Fruit fly (Drosophila melanogaster) whole organism, embryonic: ENCODE data around the gene HIPP1.

ENCODE experiments used
- Ada2b ChIP-seq: fragments of 200-800 bp; sonication (Bioruptor generic); IDR thresholded peaks from 2 replicates; pipeline ENCODE4 v1.3.6; 2022; ENCODE audit warnings: missing biosample characterization, missing genetic modification characterization
- Asciz ChIP-seq: fragments of 200-800 bp; sonication (Bioruptor generic); optimal IDR thresholded peaks from 2 replicates; lab custom pipeline; 2017; ENCODE audit warnings: missing biosample characterization, mild to moderate bottlenecking, missing genetic modification characterization, missing genetic modification reagents
- Blimp-1 ChIP-seq: fragments of 200-800 bp; sonication (Bioruptor generic); optimal IDR thresholded peaks from 3 replicates; lab custom pipeline; 2018; ENCODE audit warnings: missing biosample characterization, missing genetic modification characterization, mild to moderate bottlenecking, moderate library complexity, missing genetic modification reagents
- BtbVII ChIP-seq: fragments of 200-800 bp; sonication (Bioruptor generic); optimal IDR thresholded peaks from 3 replicates; lab custom pipeline; 2017; ENCODE audit warnings: missing biosample characterization, mild to moderate bottlenecking, missing genetic modification characterization
- CG10979 ChIP-seq: fragments of 200-800 bp; sonication (Bioruptor generic); optimal IDR thresholded peaks from 2 replicates; lab custom pipeline; 2018; ENCODE audit warnings: missing biosample characterization, mild to moderate bottlenecking, missing genetic modification characterization, moderate library complexity
- CG1792 ChIP-seq: fragments of 200-800 bp; sonication (Bioruptor generic); optimal IDR thresholded peaks from 2 replicates; lab custom pipeline; 2016; ENCODE audit warnings: missing biosample characterization, missing genetic modification characterization
- CG2712 ChIP-seq: fragments of 200-800 bp; optimal IDR thresholded peaks from 3 replicates; lab custom pipeline; 2019; ENCODE audit warnings: missing biosample characterization, mild to moderate bottlenecking, missing genetic modification characterization, moderate library complexity
- CG31365 ChIP-seq: fragments of 200-800 bp; sonication (Bioruptor generic); optimal IDR thresholded peaks from 2 replicates; lab custom pipeline; 2018; ENCODE audit warnings: missing biosample characterization, mild to moderate bottlenecking, missing genetic modification characterization
- CG32532 ChIP-seq: fragments of 200-800 bp; sonication (Bioruptor generic); IDR thresholded peaks from 2 replicates; pipeline ENCODE4 v1.3.6; 2022; ENCODE audit warnings: missing biosample characterization, missing genetic modification characterization
- CG3407 ChIP-seq: fragments of 200-800 bp; sonication (Bioruptor generic); optimal IDR thresholded peaks from 2 replicates; lab custom pipeline; 2018; ENCODE audit warnings: missing biosample characterization, mild to moderate bottlenecking, missing genetic modification characterization
- CG3995 ChIP-seq: fragments of 200-800 bp; sonication (Bioruptor generic); optimal IDR thresholded peaks from 3 replicates; lab custom pipeline; 2016; ENCODE audit warnings: missing biosample characterization, missing genetic modification characterization
- CG4424 ChIP-seq: fragments of 200-800 bp; sonication (Bioruptor generic); optimal IDR thresholded peaks from 3 replicates; lab custom pipeline; 2016; ENCODE audit warnings: missing biosample characterization, missing genetic modification characterization
- CG4730 ChIP-seq: fragments of 200-800 bp; sonication (Bioruptor generic); IDR thresholded peaks from 2 replicates; pipeline ENCODE4 v1.3.6; 2022; ENCODE audit warnings: missing biosample characterization, missing genetic modification characterization
- CG6654 ChIP-seq: fragments of 200-800 bp; sonication (Bioruptor generic); optimal IDR thresholded peaks from 2 replicates; lab custom pipeline; 2017; ENCODE audit warnings: missing biosample characterization, mild to moderate bottlenecking, missing genetic modification characterization
- CG7928 ChIP-seq: fragments of 200-800 bp; sonication (Bioruptor generic); optimal IDR thresholded peaks from 2 replicates; lab custom pipeline; 2017; ENCODE audit warnings: missing biosample characterization, mild to moderate bottlenecking, missing genetic modification characterization
- CG8388 ChIP-seq: fragments of 200-800 bp; sonication (Bioruptor generic); optimal IDR thresholded peaks from 2 replicates; lab custom pipeline; 2019; ENCODE audit warnings: missing biosample characterization, mild to moderate bottlenecking, missing genetic modification characterization, moderate library complexity
- CG8924 ChIP-seq: fragments of 200-800 bp; optimal IDR thresholded peaks from 3 replicates; lab custom pipeline; 2019; ENCODE audit warnings: missing biosample characterization, mild to moderate bottlenecking, missing genetic modification characterization, moderate library complexity
- CG9215 ChIP-seq: fragments of 200-800 bp; sonication (Bioruptor generic); IDR thresholded peaks from 2 replicates; pipeline ENCODE4 v1.3.6; 2022; ENCODE audit warnings: missing biosample characterization, missing genetic modification characterization
- CG9437 ChIP-seq: fragments of 200-800 bp; sonication (Bioruptor generic); optimal IDR thresholded peaks from 2 replicates; lab custom pipeline; 2018; ENCODE audit warnings: missing biosample characterization, mild to moderate bottlenecking, missing genetic modification characterization
- CG9727 ChIP-seq: fragments of 200-800 bp; sonication (Bioruptor generic); optimal IDR thresholded peaks from 3 replicates; lab custom pipeline; 2017; ENCODE audit warnings: missing biosample characterization, mild to moderate bottlenecking, missing genetic modification characterization
- GATAe ChIP-seq: fragments of 200-800 bp; sonication (Bioruptor generic); conservative IDR thresholded peaks from 2 replicates; pipeline ENCODE4 v1.3.6; 2022; ENCODE audit warnings: missing biosample characterization, missing genetic modification characterization
- HHEX ChIP-seq: fragments of 200-800 bp; sonication (Bioruptor generic); optimal IDR thresholded peaks from 3 replicates; lab custom pipeline; 2017; ENCODE audit warnings: missing biosample characterization, mild to moderate bottlenecking, missing genetic modification characterization, missing genetic modification reagents
- HLH4C ChIP-seq: fragments of 200-800 bp; sonication (Bioruptor generic); IDR thresholded peaks from 3 replicates; pipeline ENCODE4 v1.3.6; 2022; ENCODE audit warnings: missing biosample characterization, missing genetic modification characterization; ENCODE audit not compliant: partially characterized antibody
- HmgZ ChIP-seq: fragments of 200-800 bp; sonication (Bioruptor generic); optimal IDR thresholded peaks from 2 replicates; lab custom pipeline; 2018; ENCODE audit warnings: missing biosample characterization, mild to moderate bottlenecking, missing genetic modification characterization
- Meics ChIP-seq: fragments of 200-800 bp; sonication (Bioruptor generic); optimal IDR thresholded peaks from 2 replicates; lab custom pipeline; 2017; ENCODE audit warnings: missing biosample characterization, mild to moderate bottlenecking, missing genetic modification characterization
- NFAT ChIP-seq: fragments of 200-800 bp; sonication (Bioruptor generic); IDR thresholded peaks from 2 replicates; pipeline ENCODE4 v1.3.6; 2022; ENCODE audit warnings: missing biosample characterization, missing genetic modification characterization
- Pdp1 ChIP-seq, 2 experiments: fragments of 200-800 bp; sonication (Bioruptor generic); optimal IDR thresholded peaks; 3 replicates each; lab custom pipeline; 2016; ENCODE audit warnings: missing biosample characterization in 2 of 2, missing genetic modification characterization in 2 of 2, mild to moderate bottlenecking in 1 of 2, moderate library complexity in 1 of 2
- Ravus ChIP-seq: fragments of 200-800 bp; sonication (Bioruptor generic); IDR thresholded peaks from 2 replicates; pipeline ENCODE4 v1.3.6; 2022; ENCODE audit warnings: missing biosample characterization, missing genetic modification characterization
- Sox102F ChIP-seq: fragments of 200-800 bp; sonication (Bioruptor generic); optimal IDR thresholded peaks from 2 replicates; lab custom pipeline; 2018; ENCODE audit warnings: missing biosample characterization, mild to moderate bottlenecking, missing genetic modification characterization, moderate library complexity
- Trl ChIP-seq, 3 experiments: fragments of >200 bp in 2 of 3; fragments of 200-800 bp in 1 of 3; sonication (Bioruptor generic) in 1 of 3; optimal IDR thresholded peaks; 2 replicates in 1 of 3; 3 replicates in 2 of 3; lab custom pipeline; 2016 to 2017; ENCODE audit warnings: missing biosample characterization in 1 of 3, missing genetic modification characterization in 1 of 3
- bsh ChIP-seq, 2 experiments: fragments of 200-800 bp; sonication (Bioruptor generic); optimal IDR thresholded peaks; 2 replicates each; lab custom pipeline; 2017 to 2018; ENCODE audit warnings: mild to moderate bottlenecking in 2 of 2, missing biosample characterization in 2 of 2, missing genetic modification characterization in 2 of 2, moderate library complexity in 1 of 2
- cato ChIP-seq: fragments of 200-800 bp; sonication (Bioruptor generic); optimal IDR thresholded peaks from 2 replicates; lab custom pipeline; 2016; ENCODE audit warnings: missing biosample characterization, missing genetic modification characterization, borderline replicate concordance
- dmrt99B ChIP-seq: fragments of 200-800 bp; sonication (Bioruptor generic); optimal IDR thresholded peaks from 2 replicates; lab custom pipeline; 2018; ENCODE audit warnings: missing biosample characterization, mild to moderate bottlenecking, missing genetic modification characterization, moderate library complexity
- dysf ChIP-seq: fragments of 200-800 bp; sonication (Bioruptor generic); IDR thresholded peaks from 3 replicates; pipeline ENCODE4 v1.3.6; 2022; ENCODE audit warnings: missing biosample characterization, missing genetic modification characterization
- exex ChIP-seq: fragments of 200-800 bp; sonication (Bioruptor generic); optimal IDR thresholded peaks from 4 replicates; lab custom pipeline; 2018; ENCODE audit warnings: missing biosample characterization, mild to moderate bottlenecking, missing genetic modification characterization, moderate library complexity
- fu2 ChIP-seq: fragments of 200-800 bp; sonication (Bioruptor generic); optimal IDR thresholded peaks from 2 replicates; lab custom pipeline; 2016; ENCODE audit warnings: missing biosample characterization, missing genetic modification characterization
- gem ChIP-seq: fragments of 200-800 bp; sonication (Bioruptor generic); optimal IDR thresholded peaks from 2 replicates; lab custom pipeline; 2019; ENCODE audit warnings: missing biosample characterization, mild to moderate bottlenecking, missing genetic modification characterization, moderate library complexity
- grau ChIP-seq: fragments of 200-800 bp; optimal IDR thresholded peaks from 3 replicates; lab custom pipeline; 2019; ENCODE audit warnings: missing biosample characterization, mild to moderate bottlenecking, missing genetic modification characterization, moderate library complexity
- h ChIP-seq: fragments of >200 bp; optimal IDR thresholded peaks from 2 replicates; lab custom pipeline; 2017
- ham ChIP-seq: fragments of 200-800 bp; sonication (Bioruptor generic); IDR thresholded peaks from 2 replicates; pipeline ENCODE4 v1.3.6; 2022; ENCODE audit warnings: missing biosample characterization, missing genetic modification characterization
- lbe ChIP-seq: fragments of 200-800 bp; sonication (Bioruptor generic); optimal IDR thresholded peaks from 2 replicates; lab custom pipeline; 2016; ENCODE audit warnings: missing biosample characterization, mild to moderate bottlenecking, missing genetic modification characterization
- mam ChIP-seq: fragments of 200-800 bp; sonication (Bioruptor generic); optimal IDR thresholded peaks from 3 replicates; lab custom pipeline; 2016; ENCODE audit warnings: missing biosample characterization, missing genetic modification characterization
- nau ChIP-seq: fragments of 200-800 bp; sonication (Bioruptor generic); optimal IDR thresholded peaks from 3 replicates; lab custom pipeline; 2017; ENCODE audit warnings: missing biosample characterization, mild to moderate bottlenecking, missing genetic modification characterization, missing genetic modification reagents
- pnt ChIP-seq: fragments of 200-800 bp; sonication (Bioruptor generic); optimal IDR thresholded peaks from 3 replicates; lab custom pipeline; 2016; ENCODE audit warnings: missing biosample characterization, missing genetic modification characterization
- sd ChIP-seq: fragments of 200-800 bp; sonication (Bioruptor generic); optimal IDR thresholded peaks from 3 replicates; lab custom pipeline; 2018; ENCODE audit warnings: missing biosample characterization, mild to moderate bottlenecking, missing genetic modification characterization, moderate library complexity
- slbo ChIP-seq: fragments of 200-800 bp; sonication (Bioruptor generic); IDR thresholded peaks from 2 replicates; pipeline ENCODE4 v1.3.6; 2022; ENCODE audit warnings: missing biosample characterization, missing genetic modification characterization
- twi ChIP-seq: fragments of 200-800 bp; optimal IDR thresholded peaks from 2 replicates; lab custom pipeline; 2019; ENCODE audit warnings: missing biosample characterization, mild to moderate bottlenecking, missing genetic modification characterization, moderate library complexity
- unpg ChIP-seq: fragments of 200-800 bp; sonication (Bioruptor generic); optimal IDR thresholded peaks from 3 replicates; lab custom pipeline; 2018; ENCODE audit warnings: missing biosample characterization, mild to moderate bottlenecking, missing genetic modification characterization, moderate library complexity

The HIPP1 gene

dm6 chr3L:20837040-20837830 is 27.8 kb downstream of the HIPP1 start, which contains the start of gene CG13255 (continued):
- peak; percentile 3 for TF ChIP-seq CG2712 (tag; lab: Kevin White, UChicago)
- TF ChIP-seq CG4730 (GFP tag; lab: Robert Waterston, UW): no peak
- TF ChIP-seq GATAe (GFP tag; lab: Robert Waterston, UW): peak; percentile 65
- peak; percentile 36; the same call in 1 of the 2 replicates for TF ChIP-seq CG9215
- peak; percentile 23 for TF ChIP-seq CG9437 (GFP tag; lab: Kevin White, UChicago)
- peak; percentile 58 for TF ChIP-seq BtbVII (GFP tag; lab: Kevin White, UChicago)
- peak; percentile 56 for TF ChIP-seq CG9727 (GFP tag; lab: Kevin White, UChicago)
- peak; percentile 58 for TF ChIP-seq dmrt99B (tag; lab: Kevin White, UChicago)
- peak; percentile 25 for TF ChIP-seq fu2 (GFP tag; lab: Kevin White, UChicago)
- TF ChIP-seq Ada2b (GFP tag; lab: Robert Waterston, UW): no peak
- TF ChIP-seq Asciz: peak; percentile 16
- TF ChIP-seq pnt: peak; percentile 20
- TF ChIP-seq ham: no peak
- peak; percentile 10 for TF ChIP-seq unpg (GFP tag; lab: Kevin White, UChicago)
- peak; percentile 18 for TF ChIP-seq CG6654 (GFP tag; lab: Kevin White, UChicago)
- peak; percentile 66 for TF ChIP-seq gem
- peak; percentile 24 for TF ChIP-seq Sox102F (GFP tag; lab: Kevin White, UChicago)
- TF ChIP-seq sd (tag; lab: Kevin White, UChicago): peak; percentile 11
- TF ChIP-seq CG4424 (GFP tag; lab: Kevin White, UChicago): peak; percentile 50
- peak; percentile 10 for TF ChIP-seq cato (GFP tag; lab: Kevin White, UChicago)
- peak; percentile 71 for TF ChIP-seq Meics (GFP tag; lab: Kevin White, UChicago)
- no peak for TF ChIP-seq h
- TF ChIP-seq mam: peak; percentile 61
- TF ChIP-seq HHEX (GFP tag; lab: Kevin White, UChicago): peak; percentile 37
- no peak for TF ChIP-seq CG3995 (GFP tag; lab: Kevin White, UChicago)
- peak; percentile 52 for TF ChIP-seq CG32532 (GFP tag; lab: Robert Waterston, UW)
- no peak for TF ChIP-seq CG3407
- peak; percentile 48 for TF ChIP-seq nau (GFP tag; lab: Kevin White, UChicago)
- peak; percentile 61 for TF ChIP-seq CG8924 (tag; lab: Kevin White, UChicago)
- TF ChIP-seq lbe (GFP tag; lab: Kevin White, UChicago): no peak
- TF ChIP-seq dysf (GFP tag; lab: Robert Waterston, UW): peak; percentile 64; the same call in 2 of the 3 replicates
- peak; percentile 42; the same call in 1 of the 2 replicates for TF ChIP-seq NFAT (GFP tag; lab: Robert Waterston, UW)
- peak; percentile 59 for TF ChIP-seq slbo (GFP tag; lab: Robert Waterston, UW)
- no peak for TF ChIP-seq Trl (optimal IDR thresholded peaks at IDR 0.05; lab: Kevin White, UChicago)
- TF ChIP-seq Trl (GFP tag; optimal IDR thresholded peaks at IDR 0.05; lab: Kevin White, UChicago): peak; percentile 24
- no peak for TF ChIP-seq bsh (GFP tag; optimal IDR thresholded peaks at IDR 0.05; lab: Kevin White, UChicago)
- peak; percentile 35 for TF ChIP-seq HmgZ
- TF ChIP-seq CG8388 (GFP tag; lab: Kevin White, UChicago): peak; percentile 21
- TF ChIP-seq CG1792 (GFP tag; lab: Kevin White, UChicago): peak; percentile 1
- peak; percentile 2 for TF ChIP-seq twi (tag; lab: Kevin White, UChicago)
- peak; percentile 3 for TF ChIP-seq CG10979 (tag; lab: Kevin White, UChicago)
- no peak for TF ChIP-seq CG31365 (tag; lab: Kevin White, UChicago)
- TF ChIP-seq grau (tag; lab: Kevin White, UChicago): peak; percentile 70
- TF ChIP-seq Blimp-1 (GFP tag; lab: Kevin White, UChicago): peak; percentile 24
- TF ChIP-seq Ravus: no peak
- no peak for TF ChIP-seq CG7928 (GFP tag; lab: Kevin White, UChicago)
- no peak for TF ChIP-seq HLH4C
- peak; percentile 92 for TF ChIP-seq exex
- TF ChIP-seq Pdp1 (GFP tag; optimal IDR thresholded peaks at IDR 0.05; lab: Kevin White, UChicago): peak; percentile 18 to 32
